Fruit fly (Drosophila melanogaster) whole organism, prepupa: Measurements from ENCODE around the gene SLIRP2.

Source experiments
- Blimp-1 ChIP-seq: fragments of 200-800 bp; sonication (Bioruptor generic); optimal IDR thresholded peaks from 3 replicates; lab custom pipeline; 2017; ENCODE audit warnings: missing biosample characterization, missing genetic modification characterization, mild to moderate bottlenecking, moderate library complexity, missing genetic modification reagents
- CG10669 ChIP-seq: fragments of 200-800 bp; sonication (Bioruptor generic); optimal IDR thresholded peaks from 3 replicates; lab custom pipeline; 2018; ENCODE audit warnings: missing biosample characterization, mild to moderate bottlenecking, missing genetic modification characterization, moderate library complexity
- CG11294 ChIP-seq: fragments of 200-800 bp; sonication (Bioruptor generic); IDR thresholded peaks from 2 replicates; pipeline ENCODE4 v1.3.6; 2022; ENCODE audit warnings: missing biosample characterization, missing genetic modification characterization
- CG11762 ChIP-seq: fragments of 200-800 bp; sonication (Bioruptor generic); optimal IDR thresholded peaks from 3 replicates; lab custom pipeline; 2016; ENCODE audit warnings: missing biosample characterization, missing genetic modification characterization; ENCODE audit not compliant: insufficient read depth
- CG11902 ChIP-seq: fragments of 200-800 bp; sonication (Bioruptor generic); optimal IDR thresholded peaks from 3 replicates; lab custom pipeline; 2016; ENCODE audit warnings: missing biosample characterization, missing genetic modification characterization
- CG15336 ChIP-seq: fragments of 200-800 bp; sonication (Bioruptor generic); IDR thresholded peaks from 2 replicates; pipeline ENCODE4 v1.3.6; 2022; ENCODE audit warnings: missing biosample characterization, missing genetic modification characterization
- CG1621 ChIP-seq: fragments of 200-800 bp; sonication (Bioruptor generic); optimal IDR thresholded peaks from 3 replicates; lab custom pipeline; 2018; ENCODE audit warnings: missing biosample characterization, mild to moderate bottlenecking, missing genetic modification characterization
- CG16779 ChIP-seq: fragments of 200-800 bp; sonication (Bioruptor generic); optimal IDR thresholded peaks from 3 replicates; lab custom pipeline; 2017; ENCODE audit warnings: missing biosample characterization, mild to moderate bottlenecking, missing genetic modification characterization
- CG3032 ChIP-seq: fragments of 200-800 bp; optimal IDR thresholded peaks from 2 replicates; lab custom pipeline; 2019; ENCODE audit warnings: missing biosample characterization, mild to moderate bottlenecking, missing genetic modification characterization, moderate library complexity
- CG31627 ChIP-seq: fragments of 200-800 bp; sonication (Bioruptor generic); optimal IDR thresholded peaks from 3 replicates; lab custom pipeline; 2016; ENCODE audit warnings: missing biosample characterization, missing genetic modification characterization
- CG32006 ChIP-seq: fragments of 200-800 bp; sonication (Bioruptor generic); optimal IDR thresholded peaks from 3 replicates; lab custom pipeline; 2017; ENCODE audit warnings: missing biosample characterization, mild to moderate bottlenecking, missing genetic modification characterization
- CG34406 ChIP-seq: fragments of 200-800 bp; sonication (Bioruptor generic); optimal IDR thresholded peaks from 3 replicates; lab custom pipeline; 2016; ENCODE audit warnings: missing biosample characterization, missing genetic modification characterization
- CG6163 ChIP-seq: fragments of 200-800 bp; sonication (Bioruptor generic); IDR thresholded peaks from 3 replicates; pipeline ENCODE4 v1.3.6; 2022; ENCODE audit warnings: missing biosample characterization, missing genetic modification characterization
- CG6276 ChIP-seq: fragments of 200-800 bp; sonication (Bioruptor generic); optimal IDR thresholded peaks from 2 replicates; lab custom pipeline; 2017; ENCODE audit warnings: missing biosample characterization, mild to moderate bottlenecking, missing genetic modification characterization
- CG6808 ChIP-seq: fragments of 200-800 bp; sonication (Bioruptor generic); optimal IDR thresholded peaks from 3 replicates; lab custom pipeline; 2017; ENCODE audit warnings: missing biosample characterization, missing genetic modification characterization, mild to moderate bottlenecking, moderate library complexity, missing genetic modification reagents
- CG7368 ChIP-seq: fragments of 200-800 bp; sonication (Bioruptor generic); optimal IDR thresholded peaks from 3 replicates; lab custom pipeline; 2016; ENCODE audit warnings: missing biosample characterization, missing genetic modification characterization
- CG8319 ChIP-seq: fragments of 200-800 bp; sonication (Bioruptor generic); optimal IDR thresholded peaks from 3 replicates; lab custom pipeline; 2016; ENCODE audit warnings: missing biosample characterization, missing genetic modification characterization
- CG8632 ChIP-seq: fragments of 200-800 bp; sonication (Bioruptor generic); optimal IDR thresholded peaks from 3 replicates; lab custom pipeline; 2016; ENCODE audit warnings: missing biosample characterization, missing genetic modification characterization
- CG9139 ChIP-seq: fragments of 200-800 bp; sonication (Bioruptor generic); optimal IDR thresholded peaks from 3 replicates; lab custom pipeline; 2017; ENCODE audit warnings: missing biosample characterization, mild to moderate bottlenecking, missing genetic modification characterization
- Eip75B ChIP-seq: fragments of 200-800 bp; sonication (Bioruptor generic); optimal IDR thresholded peaks from 3 replicates; lab custom pipeline; 2016; ENCODE audit warnings: missing biosample characterization, missing genetic modification characterization
- Ets96B ChIP-seq: fragments of 200-800 bp; optimal IDR thresholded peaks from 2 replicates; lab custom pipeline; 2019; ENCODE audit warnings: missing biosample characterization, mild to moderate bottlenecking, missing genetic modification characterization, moderate library complexity
- Gug ChIP-seq: fragments of 200-800 bp; sonication (Bioruptor generic); IDR thresholded peaks from 2 replicates; pipeline ENCODE4 v1.3.6; 2022; ENCODE audit warnings: missing biosample characterization, missing genetic modification characterization
- Hr38 ChIP-seq: sonication (Bioruptor generic); optimal IDR thresholded peaks from 2 replicates; lab custom pipeline; 2016; ENCODE audit warnings: missing biosample characterization, missing genetic modification characterization
- Hr39 ChIP-seq: fragments of 200-800 bp; sonication (Bioruptor generic); optimal IDR thresholded peaks from 2 replicates; lab custom pipeline; 2016; ENCODE audit warnings: missing biosample characterization, missing genetic modification characterization
- Hr4 ChIP-seq: fragments of 200-800 bp; sonication (Bioruptor generic); optimal IDR thresholded peaks from 3 replicates; lab custom pipeline; 2016; ENCODE audit warnings: missing biosample characterization, missing genetic modification characterization
- Lpt ChIP-seq: fragments of 200-800 bp; sonication (Bioruptor generic); optimal IDR thresholded peaks from 3 replicates; lab custom pipeline; 2016; ENCODE audit warnings: missing biosample characterization, missing genetic modification characterization
- Met ChIP-seq: fragments of 200-800 bp; sonication (Bioruptor generic); optimal IDR thresholded peaks from 3 replicates; lab custom pipeline; 2016; ENCODE audit warnings: missing biosample characterization, missing genetic modification characterization
- OdsH ChIP-seq: fragments of 200-800 bp; sonication (Bioruptor generic); optimal IDR thresholded peaks from 3 replicates; lab custom pipeline; 2016; ENCODE audit warnings: missing biosample characterization, missing genetic modification characterization
- Smox ChIP-seq: fragments of 200-800 bp; sonication (Bioruptor generic); optimal IDR thresholded peaks from 3 replicates; lab custom pipeline; 2016; ENCODE audit warnings: missing biosample characterization, missing genetic modification characterization
- Sox102F ChIP-seq: fragments of 200-800 bp; sonication (Bioruptor generic); optimal IDR thresholded peaks from 2 replicates; lab custom pipeline; 2016; ENCODE audit warnings: missing biosample characterization, mild to moderate bottlenecking, missing genetic modification characterization
- Sox14 ChIP-seq: fragments of 200-800 bp; sonication (Bioruptor generic); optimal IDR thresholded peaks from 3 replicates; lab custom pipeline; 2016; ENCODE audit warnings: missing biosample characterization, missing genetic modification characterization
- Sox15 ChIP-seq: fragments of 200-800 bp; sonication (Bioruptor generic); optimal IDR thresholded peaks from 3 replicates; lab custom pipeline; 2016; ENCODE audit warnings: missing biosample characterization, missing genetic modification characterization
- acj6 ChIP-seq: fragments of 200-800 bp; sonication (Bioruptor generic); optimal IDR thresholded peaks from 3 replicates; lab custom pipeline; 2016; ENCODE audit warnings: missing biosample characterization, missing genetic modification characterization
- cyc ChIP-seq: fragments of 200-800 bp; sonication (Bioruptor generic); optimal IDR thresholded peaks from 3 replicates; lab custom pipeline; 2016; ENCODE audit warnings: missing biosample characterization, missing genetic modification characterization
- dsx ChIP-seq: fragments of 200-800 bp; optimal IDR thresholded peaks from 3 replicates; lab custom pipeline; 2019; ENCODE audit warnings: missing biosample characterization, mild to moderate bottlenecking, missing genetic modification characterization, moderate library complexity; ENCODE audit not compliant: poor library complexity, severe bottlenecking
- eg ChIP-seq: fragments of 200-800 bp; sonication (Bioruptor generic); IDR thresholded peaks from 3 replicates; pipeline ENCODE4 v1.3.6; 2022; ENCODE audit warnings: missing biosample characterization, missing genetic modification characterization
- fkh ChIP-seq: fragments of 200-800 bp; sonication (Bioruptor generic); optimal IDR thresholded peaks from 3 replicates; lab custom pipeline; 2017; ENCODE audit warnings: missing biosample characterization, mild to moderate bottlenecking, missing genetic modification characterization, moderate library complexity
- lz ChIP-seq: fragments of 200-800 bp; sonication (Bioruptor generic); optimal IDR thresholded peaks from 3 replicates; lab custom pipeline; 2016; ENCODE audit warnings: missing biosample characterization, missing genetic modification characterization
- net ChIP-seq: fragments of 200-800 bp; sonication (Bioruptor generic); optimal IDR thresholded peaks from 3 replicates; lab custom pipeline; 2016; ENCODE audit warnings: missing biosample characterization, missing genetic modification characterization
- pdm3 ChIP-seq: fragments of 200-800 bp; sonication (Bioruptor generic); optimal IDR thresholded peaks from 3 replicates; lab custom pipeline; 2016; ENCODE audit warnings: missing biosample characterization, missing genetic modification characterization
- salr ChIP-seq, 2 experiments: fragments of 200-800 bp; sonication (Bioruptor generic); optimal IDR thresholded peaks; 3 replicates each; lab custom pipeline; 2016 to 2018; ENCODE audit warnings: missing biosample characterization in 2 of 2, missing genetic modification characterization in 2 of 2, mild to moderate bottlenecking in 1 of 2
- ss ChIP-seq, 2 experiments: fragments of 200-800 bp; sonication (Bioruptor generic); optimal IDR thresholded peaks; 2 replicates in 1 of 2; 3 replicates in 1 of 2; lab custom pipeline; 2017 to 2018; ENCODE audit warnings: mild to moderate bottlenecking in 2 of 2, missing biosample characterization in 2 of 2, missing genetic modification characterization in 2 of 2, moderate library complexity in 1 of 2
- svp ChIP-seq: fragments of 200-800 bp; sonication (Bioruptor generic); peaks from one replicate; lab custom pipeline; 2016; ENCODE audit warnings: missing biosample characterization, missing genetic modification characterization
- topi ChIP-seq: fragments of 200-800 bp; sonication (Bioruptor generic); optimal IDR thresholded peaks from 3 replicates; lab custom pipeline; 2016; ENCODE audit warnings: missing biosample characterization, missing genetic modification characterization
- vri ChIP-seq: fragments of 200-800 bp; sonication (Bioruptor generic); optimal IDR thresholded peaks from 3 replicates; lab custom pipeline; 2016; ENCODE audit warnings: missing biosample characterization, mild to moderate bottlenecking, missing genetic modification characterization

SLIRP2 gene

DNA sequence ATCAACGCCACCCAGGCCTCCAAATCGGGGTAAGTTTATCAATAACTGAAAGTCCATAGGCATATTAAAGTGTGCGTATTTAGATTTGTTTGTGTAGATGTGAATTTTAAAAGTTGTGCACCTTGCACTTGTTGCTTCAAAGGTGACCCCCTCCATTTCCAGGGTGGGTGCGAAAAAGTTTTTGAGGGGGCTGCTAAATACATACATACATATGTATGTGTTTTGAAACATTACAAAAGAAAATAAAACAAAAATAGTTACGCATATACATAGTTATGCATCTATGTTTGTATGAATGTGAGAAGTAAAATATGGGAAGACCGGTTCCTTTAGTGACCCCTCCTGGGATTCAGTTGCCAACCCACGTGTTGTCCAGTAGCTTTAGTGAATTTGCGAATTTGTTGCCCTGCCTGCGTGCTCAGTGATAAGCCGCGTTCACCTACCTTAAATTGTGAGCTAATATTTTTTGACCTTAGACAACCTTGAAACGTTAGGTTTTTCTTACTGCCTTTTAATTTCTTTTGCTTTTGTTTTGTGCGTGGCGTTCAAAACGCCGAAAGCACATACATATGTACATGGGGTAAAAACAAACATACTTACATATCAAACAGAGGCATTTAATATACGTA, 19.1 kb downstream of the SLIRP2 start (continued):
- TF ChIP-seq acj6 (GFP tag; lab: Kevin White, UChicago) = peak; percentile 41
- TF ChIP-seq Smox (GFP tag; lab: Kevin White, UChicago) = no peak
- TF ChIP-seq CG11294 (GFP tag; lab: Robert Waterston, UW) = peak; percentile 40; the same call in 1 of the 2 replicates
- no peak for TF ChIP-seq salr (GFP tag; optimal IDR thresholded peaks at IDR 0.05; lab: Kevin White, UChicago)
- TF ChIP-seq ss (GFP tag; optimal IDR thresholded peaks at IDR 0.05; lab: Kevin White, UChicago) = no peak
- peak; percentile 13 for TF ChIP-seq Sox14 (GFP tag; lab: Kevin White, UChicago)
- no peak for TF ChIP-seq CG16779 (tag; lab: Kevin White, UChicago)
- TF ChIP-seq CG8632 (GFP tag; lab: Kevin White, UChicago) = no peak
- TF ChIP-seq CG15336 (GFP tag; lab: Robert Waterston, UW) = peak; percentile 41
- no peak for TF ChIP-seq CG11762 (GFP tag; lab: Kevin White, UChicago)
- peak; percentile 10 for TF ChIP-seq Hr4 (GFP tag; lab: Kevin White, UChicago)
- TF ChIP-seq CG34406 (GFP tag; lab: Kevin White, UChicago) = no peak
- TF ChIP-seq CG8319 (GFP tag; lab: Kevin White, UChicago) = peak; percentile 40
- peak; percentile 74 for TF ChIP-seq svp
- no peak for TF ChIP-seq CG9139
- no peak for TF ChIP-seq CG1621
- TF ChIP-seq Sox102F = no peak
- no peak for TF ChIP-seq lz (GFP tag; lab: Kevin White, UChicago)
- no peak for TF ChIP-seq Blimp-1 (GFP tag; lab: Kevin White, UChicago)

DNA sequence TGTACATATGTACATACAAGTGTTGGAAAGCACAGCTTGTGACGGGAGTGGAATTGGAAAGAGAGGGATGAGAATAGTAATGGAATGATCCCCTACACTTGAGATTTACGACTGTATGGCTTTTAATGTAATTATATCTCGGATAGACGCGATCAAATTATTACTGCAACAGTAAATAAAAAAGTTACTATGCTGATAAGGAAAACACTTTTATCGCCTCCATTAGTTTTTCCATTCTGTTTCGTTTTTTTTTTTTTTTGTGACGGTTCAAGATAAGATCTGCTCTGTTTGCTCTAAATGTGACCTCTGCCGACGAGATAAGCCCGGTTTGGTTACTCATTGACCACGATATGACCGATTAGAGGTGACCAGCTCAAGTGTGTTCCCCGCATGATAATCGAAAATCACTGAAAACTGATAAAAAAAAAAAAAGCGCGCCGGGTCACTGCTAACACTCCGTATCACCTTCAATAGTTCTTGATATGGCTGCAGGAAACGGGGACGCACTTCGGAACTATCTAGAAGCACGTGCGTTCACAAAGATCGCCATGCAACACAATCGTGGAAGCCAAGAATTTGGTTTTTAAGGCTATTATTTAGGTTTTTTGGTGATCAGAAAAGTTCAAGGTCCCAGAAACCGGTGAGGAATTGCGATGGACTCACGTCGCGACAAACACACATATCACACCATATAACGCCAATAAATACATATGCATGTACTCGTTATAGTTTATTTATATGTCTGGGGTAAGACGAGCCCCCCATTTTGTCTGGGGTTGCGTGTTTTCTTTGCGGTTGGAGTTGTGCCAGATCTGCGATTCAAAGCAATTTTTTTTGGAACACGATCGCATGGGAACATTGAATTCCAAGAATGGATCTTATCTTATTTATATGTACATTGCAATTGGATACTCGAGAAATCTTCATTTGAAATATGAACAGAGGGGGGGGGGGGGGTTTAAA, 19.9 kb downstream of the SLIRP2 start, which contains the start of gene p:
p (minus strand) TSS at position 156 of the 963 bp plus-strand sequence.
- TF ChIP-seq salr (GFP tag; optimal IDR thresholded peaks at IDR 0.05; lab: Kevin White, UChicago) = peak; percentile 15 to 33
- peak; percentile 5 for TF ChIP-seq CG1621
- peak; percentile 36 for TF ChIP-seq vri (GFP tag; lab: Kevin White, UChicago)
- TF ChIP-seq CG6276 (GFP tag; lab: Kevin White, UChicago) = peak; percentile 4
- TF ChIP-seq fkh = peak; percentile 80
- TF ChIP-seq lz (GFP tag; lab: Kevin White, UChicago) = peak; percentile 47
- peak; percentile 55 for TF ChIP-seq topi (GFP tag; lab: Kevin White, UChicago)
- peak; percentile 34 for TF ChIP-seq CG3032 (tag; lab: Kevin White, UChicago)
- peak; percentile 54 for TF ChIP-seq net (GFP tag; lab: Kevin White, UChicago)
- TF ChIP-seq Smox (GFP tag; lab: Kevin White, UChicago) = peak; percentile 40
- no peak for TF ChIP-seq Hr38
- TF ChIP-seq Ets96B = no peak
- TF ChIP-seq dsx (GFP tag; lab: Kevin White, UChicago) = no peak
- no peak for TF ChIP-seq Blimp-1 (GFP tag; lab: Kevin White, UChicago)
- TF ChIP-seq Sox15 = no peak
- peak; percentile 37 for TF ChIP-seq CG34406 (GFP tag; lab: Kevin White, UChicago)
- TF ChIP-seq CG7368 (GFP tag; lab: Kevin White, UChicago) = peak; percentile 73
- peak; percentile 23 for TF ChIP-seq CG8632 (GFP tag; lab: Kevin White, UChicago)
- peak; percentile 49 for TF ChIP-seq Hr39 (GFP tag; lab: Kevin White, UChicago)
- peak; percentile 61 for TF ChIP-seq pdm3 (GFP tag; lab: Kevin White, UChicago)
- peak; percentile 63 for TF ChIP-seq Met (GFP tag; lab: Kevin White, UChicago)
- peak; percentile 57 for TF ChIP-seq acj6 (GFP tag; lab: Kevin White, UChicago)
- peak; percentile 66; the same call in 2 of the 3 replicates for TF ChIP-seq eg (GFP tag; lab: Robert Waterston, UW)
- TF ChIP-seq Lpt (GFP tag; lab: Kevin White, UChicago) = peak; percentile 44
- TF ChIP-seq cyc (GFP tag; lab: Kevin White, UChicago) = peak; percentile 60
- peak; percentile 22 for TF ChIP-seq CG11902
- TF ChIP-seq CG8319 (GFP tag; lab: Kevin White, UChicago) = peak; percentile 37
- TF ChIP-seq CG31627 (GFP tag; lab: Kevin White, UChicago) = peak; percentile 53
- peak; percentile 69 for TF ChIP-seq OdsH (GFP tag; lab: Kevin White, UChicago)
- TF ChIP-seq Eip75B (GFP tag; lab: Kevin White, UChicago) = peak; percentile 58
- TF ChIP-seq Gug = peak; percentile 27; the same call in 1 of the 2 replicates
- peak; percentile 28 for TF ChIP-seq CG6808 (GFP tag; lab: Kevin White, UChicago)
- peak; percentile 49; the same call in 2 of the 3 replicates for TF ChIP-seq CG6163 (GFP tag; lab: Robert Waterston, UW)
- peak; percentile 58 for TF ChIP-seq Sox102F
- peak; percentile 51 for TF ChIP-seq CG32006 (GFP tag; lab: Kevin White, UChicago)
- TF ChIP-seq CG10669 = peak; percentile 37
